Fruit fly (Drosophila melanogaster): Measurements from ENCODE around the gene fliI.

dm6 chrX:21322289-21322981, 17.1 kb upstream of the fliI start:
- TF ChIP-seq CG8478 (optimal IDR thresholded peaks at IDR 0.05) (no peak), usp (GFP tag; optimal IDR thresholded peaks at IDR 0.05) (no peak), EcR (GFP tag; optimal IDR thresholded peaks at IDR 0.05) (no peak), pan (optimal IDR thresholded peaks at IDR 0.05) (no peak), psq (optimal IDR thresholded peaks at IDR 0.05) (no peak), Dll (optimal IDR thresholded peaks at IDR 0.05) (no peak)
